Fruit fly (Drosophila melanogaster) whole organism, embryonic: ENCODE measurements around the gene UbcE2H.

Experiments used
- Awh ChIP-seq: fragments of 200-800 bp; sonication (Bioruptor generic); IDR thresholded peaks from 2 replicates; pipeline ENCODE4, ENCODE4 v1.3.6; 2022; ENCODE audit warnings: missing biosample characterization, missing genetic modification characterization
- Blimp-1 ChIP-seq: fragments of 200-800 bp; sonication (Bioruptor generic); optimal IDR thresholded peaks from 3 replicates; lab custom pipeline; 2018; ENCODE audit warnings: missing biosample characterization, missing genetic modification characterization, mild to moderate bottlenecking, moderate library complexity, missing genetic modification reagents
- CG10979 ChIP-seq: fragments of 200-800 bp; sonication (Bioruptor generic); optimal IDR thresholded peaks from 2 replicates; lab custom pipeline; 2018; ENCODE audit warnings: missing biosample characterization, mild to moderate bottlenecking, missing genetic modification characterization, moderate library complexity
- CG11560 ChIP-seq: fragments of 200-800 bp; sonication (Bioruptor generic); IDR thresholded peaks from 3 replicates; pipeline ENCODE4 v1.3.6; 2022; ENCODE audit warnings: missing biosample characterization, missing genetic modification characterization
- CG12104 ChIP-seq: fragments of 200-800 bp; sonication (Bioruptor generic); optimal IDR thresholded peaks from 3 replicates; lab custom pipeline; 2016; ENCODE audit warnings: missing biosample characterization, missing genetic modification characterization
- CG1233 ChIP-seq: fragments of 200-800 bp; sonication (Bioruptor generic); optimal IDR thresholded peaks from 4 replicates; lab custom pipeline; 2018; ENCODE audit warnings: missing biosample characterization, mild to moderate bottlenecking, missing genetic modification characterization
- CG13123 ChIP-seq: fragments of 200-800 bp; sonication (Bioruptor generic); optimal IDR thresholded peaks from 2 replicates; lab custom pipeline; 2016; ENCODE audit warnings: missing biosample characterization, missing genetic modification characterization
- CG14050 ChIP-seq: fragments of 200-800 bp; sonication (Bioruptor generic); IDR thresholded peaks from 3 replicates; pipeline ENCODE4 v1.3.6; 2022; ENCODE audit warnings: missing biosample characterization, missing genetic modification characterization
- CG15479 ChIP-seq: fragments of 200-800 bp; sonication (Bioruptor generic); optimal IDR thresholded peaks from 3 replicates; lab custom pipeline; 2019; ENCODE audit warnings: missing biosample characterization, mild to moderate bottlenecking, missing genetic modification characterization, moderate library complexity
- CG16815 ChIP-seq: fragments of 200-800 bp; sonication (Bioruptor generic); optimal IDR thresholded peaks from 3 replicates; lab custom pipeline; 2017; ENCODE audit warnings: missing biosample characterization, mild to moderate bottlenecking, missing genetic modification characterization
- CG17385 ChIP-seq: fragments of 200-800 bp; sonication (Bioruptor generic); optimal IDR thresholded peaks from 3 replicates; lab custom pipeline; 2018; ENCODE audit warnings: missing biosample characterization, mild to moderate bottlenecking, missing genetic modification characterization
- CG18476 ChIP-seq: fragments of 200-800 bp; sonication (Bioruptor generic); optimal IDR thresholded peaks from 2 replicates; lab custom pipeline; 2016; ENCODE audit warnings: missing biosample characterization, mild to moderate bottlenecking, missing genetic modification characterization
- CG18599 ChIP-seq: fragments of 200-800 bp; sonication (Bioruptor generic); optimal IDR thresholded peaks from 3 replicates; lab custom pipeline; 2017; ENCODE audit warnings: missing biosample characterization, missing genetic modification characterization, mild to moderate bottlenecking, moderate library complexity, missing genetic modification reagents
- CG2678 ChIP-seq: fragments of 200-800 bp; sonication (Bioruptor generic); optimal IDR thresholded peaks from 3 replicates; lab custom pipeline; 2019; ENCODE audit warnings: missing biosample characterization, mild to moderate bottlenecking, missing genetic modification characterization, moderate library complexity
- CG2875 ChIP-seq: fragments of 200-800 bp; sonication (Bioruptor generic); optimal IDR thresholded peaks from 2 replicates; lab custom pipeline; 2017; ENCODE audit warnings: missing biosample characterization, mild to moderate bottlenecking, missing genetic modification characterization, missing genetic modification reagents
- CG30403 ChIP-seq: fragments of 200-800 bp; sonication (Bioruptor generic); optimal IDR thresholded peaks from 3 replicates; lab custom pipeline; 2016; ENCODE audit warnings: missing biosample characterization, missing genetic modification characterization
- CG30431 ChIP-seq: fragments of 200-800 bp; sonication (Bioruptor generic); optimal IDR thresholded peaks from 2 replicates; lab custom pipeline; 2017; ENCODE audit warnings: missing biosample characterization, missing genetic modification characterization
- CG3726 ChIP-seq: fragments of 200-800 bp; sonication (Bioruptor generic); IDR thresholded peaks from 3 replicates; pipeline ENCODE4, ENCODE4 v1.3.6; 2022; ENCODE audit warnings: missing biosample characterization, missing genetic modification characterization
- CG4617 ChIP-seq: fragments of 200-800 bp; sonication (Bioruptor generic); optimal IDR thresholded peaks from 3 replicates; lab custom pipeline; 2016; ENCODE audit warnings: missing biosample characterization, missing genetic modification characterization, borderline replicate concordance
- CG4854 ChIP-seq: fragments of 200-800 bp; sonication (Bioruptor generic); optimal IDR thresholded peaks from 2 replicates; lab custom pipeline; 2016; ENCODE audit warnings: missing biosample characterization, missing genetic modification characterization, inconsistent platforms
- CG6683 ChIP-seq: fragments of 200-800 bp; sonication (Bioruptor generic); optimal IDR thresholded peaks from 2 replicates; lab custom pipeline; 2017; ENCODE audit warnings: missing biosample characterization, mild to moderate bottlenecking, missing genetic modification characterization, missing genetic modification reagents
- CG6689 ChIP-seq: fragments of 200-800 bp; sonication (Bioruptor generic); IDR thresholded peaks from 2 replicates; pipeline ENCODE4 v1.3.6; 2022; ENCODE audit warnings: missing biosample characterization, missing genetic modification characterization
- CG7987 ChIP-seq: fragments of 200-800 bp; sonication (Bioruptor generic); optimal IDR thresholded peaks from 2 replicates; lab custom pipeline; 2018; ENCODE audit warnings: missing biosample characterization, mild to moderate bottlenecking, missing genetic modification characterization, moderate library complexity
- CG8388 ChIP-seq: fragments of 200-800 bp; sonication (Bioruptor generic); optimal IDR thresholded peaks from 2 replicates; lab custom pipeline; 2019; ENCODE audit warnings: missing biosample characterization, mild to moderate bottlenecking, missing genetic modification characterization, moderate library complexity
- CG8478 ChIP-seq: fragments of >200 bp; optimal IDR thresholded peaks from 2 replicates; lab custom pipeline; 2018
- CoRest ChIP-seq: fragments of 200-800 bp; sonication (Bioruptor generic); optimal IDR thresholded peaks from 3 replicates; lab custom pipeline; 2018; ENCODE audit warnings: missing biosample characterization, mild to moderate bottlenecking, missing genetic modification characterization, moderate library complexity
- CrebB ChIP-seq: fragments of 200-800 bp; sonication (Bioruptor generic); optimal IDR thresholded peaks from 3 replicates; lab custom pipeline; 2018; ENCODE audit warnings: missing biosample characterization, mild to moderate bottlenecking, missing genetic modification characterization
- D19B ChIP-seq: fragments of 200-800 bp; sonication (Bioruptor generic); optimal IDR thresholded peaks from 2 replicates; lab custom pipeline; 2017; ENCODE audit warnings: missing biosample characterization, mild to moderate bottlenecking, missing genetic modification characterization
- Dip3 ChIP-seq: fragments of 200-800 bp; sonication (Bioruptor generic); optimal IDR thresholded peaks from 3 replicates; lab custom pipeline; 2016; ENCODE audit warnings: missing biosample characterization, missing genetic modification characterization
- Fer3 ChIP-seq: fragments of 200-800 bp; sonication (Bioruptor generic); optimal IDR thresholded peaks from 2 replicates; lab custom pipeline; 2018; ENCODE audit warnings: missing biosample characterization, mild to moderate bottlenecking, missing genetic modification characterization, moderate library complexity
- HHEX ChIP-seq: fragments of 200-800 bp; sonication (Bioruptor generic); optimal IDR thresholded peaks from 3 replicates; lab custom pipeline; 2017; ENCODE audit warnings: missing biosample characterization, mild to moderate bottlenecking, missing genetic modification characterization, missing genetic modification reagents
- Hey ChIP-seq: fragments of 200-800 bp; sonication (Bioruptor generic); optimal IDR thresholded peaks from 3 replicates; lab custom pipeline; 2018; ENCODE audit warnings: missing biosample characterization, mild to moderate bottlenecking, missing genetic modification characterization
- Hmx ChIP-seq: fragments of 200-800 bp; sonication (Bioruptor generic); optimal IDR thresholded peaks from 2 replicates; lab custom pipeline; 2016; ENCODE audit warnings: missing biosample characterization, missing genetic modification characterization
- Hr51 ChIP-seq, 2 experiments: fragments of 200-800 bp; sonication (Bioruptor generic); optimal IDR thresholded peaks; 2 replicates in 1 of 2; 3 replicates in 1 of 2; lab custom pipeline; 2016 to 2018; ENCODE audit warnings: missing biosample characterization in 2 of 2, missing genetic modification characterization in 2 of 2, mild to moderate bottlenecking in 1 of 2, moderate library complexity in 1 of 2
- NFAT ChIP-seq: fragments of 200-800 bp; sonication (Bioruptor generic); IDR thresholded peaks from 2 replicates; pipeline ENCODE4 v1.3.6; 2022; ENCODE audit warnings: missing biosample characterization, missing genetic modification characterization
- NfI ChIP-seq: fragments of 200-800 bp; sonication (Bioruptor generic); optimal IDR thresholded peaks from 3 replicates; lab custom pipeline; 2018; ENCODE audit warnings: missing biosample characterization, mild to moderate bottlenecking, missing genetic modification characterization, moderate library complexity
- abd-A ChIP-seq: fragments of 200-800 bp; sonication (Bioruptor generic); optimal IDR thresholded peaks from 3 replicates; lab custom pipeline; 2019; ENCODE audit warnings: missing biosample characterization, mild to moderate bottlenecking, missing genetic modification characterization, moderate library complexity
- bowl ChIP-seq: fragments of 200-800 bp; sonication (Bioruptor generic); IDR thresholded peaks from 2 replicates; pipeline ENCODE4 v1.3.6; 2022; ENCODE audit warnings: missing biosample characterization, missing genetic modification characterization
- bsh ChIP-seq, 2 experiments: fragments of 200-800 bp; sonication (Bioruptor generic); optimal IDR thresholded peaks; 2 replicates each; lab custom pipeline; 2017 to 2018; ENCODE audit warnings: mild to moderate bottlenecking in 2 of 2, missing biosample characterization in 2 of 2, missing genetic modification characterization in 2 of 2, moderate library complexity in 1 of 2
- btn ChIP-seq: fragments of 200-800 bp; sonication (Bioruptor generic); optimal IDR thresholded peaks from 2 replicates; lab custom pipeline; 2016; ENCODE audit warnings: missing biosample characterization, missing genetic modification characterization
- grn ChIP-seq: fragments of 200-800 bp; sonication (Bioruptor generic); optimal IDR thresholded peaks from 3 replicates; lab custom pipeline; 2017; ENCODE audit warnings: missing biosample characterization, missing genetic modification characterization
- nau ChIP-seq: fragments of 200-800 bp; sonication (Bioruptor generic); optimal IDR thresholded peaks from 3 replicates; lab custom pipeline; 2017; ENCODE audit warnings: missing biosample characterization, mild to moderate bottlenecking, missing genetic modification characterization, missing genetic modification reagents
- oc ChIP-seq: fragments of 200-800 bp; sonication (Bioruptor generic); optimal IDR thresholded peaks from 2 replicates; lab custom pipeline; 2018; ENCODE audit warnings: missing biosample characterization, mild to moderate bottlenecking, missing genetic modification characterization, moderate library complexity
- org-1 ChIP-seq: fragments of 200-800 bp; sonication (Bioruptor generic); optimal IDR thresholded peaks from 2 replicates; lab custom pipeline; 2017; ENCODE audit warnings: missing biosample characterization, missing genetic modification characterization
- pfk ChIP-seq: fragments of 200-800 bp; sonication (Bioruptor generic); optimal IDR thresholded peaks from 2 replicates; lab custom pipeline; 2018; ENCODE audit warnings: missing biosample characterization, mild to moderate bottlenecking, missing genetic modification characterization, moderate library complexity
- pros ChIP-seq: fragments of 200-800 bp; sonication (Bioruptor generic); optimal IDR thresholded peaks from 3 replicates; lab custom pipeline; 2019; ENCODE audit warnings: missing biosample characterization, mild to moderate bottlenecking, missing genetic modification characterization, moderate library complexity
- so ChIP-seq: fragments of 200-800 bp; sonication (Bioruptor generic); IDR thresholded peaks from 3 replicates; pipeline ENCODE4 v1.3.6; 2022; ENCODE audit warnings: missing biosample characterization, missing genetic modification characterization
- tgo ChIP-seq: fragments of 200-800 bp; sonication (Bioruptor generic); IDR thresholded peaks from 3 replicates; pipeline ENCODE4 v1.3.6; 2022; ENCODE audit warnings: missing biosample characterization, missing genetic modification characterization
- wor ChIP-seq: fragments of 200-800 bp; sonication (Bioruptor generic); IDR thresholded peaks from 2 replicates; pipeline ENCODE4 v1.3.6; 2022; ENCODE audit warnings: missing biosample characterization, missing genetic modification characterization
- zfh1 ChIP-seq: fragments of 200-800 bp; sonication (Bioruptor generic); IDR thresholded peaks from 3 replicates; pipeline ENCODE4 v1.3.6; 2022; ENCODE audit warnings: missing biosample characterization, missing genetic modification characterization

The UbcE2H gene

dm6 chrX:8143537-8143936 is 49.7 kb upstream of the UbcE2H start, which contains the start of gene CG17982 (continued):
- TF ChIP-seq CG15479 (GFP tag; lab: Kevin White, UChicago) (no peak), CG7987 (GFP tag; lab: Kevin White, UChicago) (peak; percentile 70), NfI (GFP tag; lab: Kevin White, UChicago) (peak; percentile 88), so (GFP tag; lab: Robert Waterston, UW) (peak; percentile 77; the same call in 2 of the 3 replicates), CG10979 (peak; percentile 76), CG4854 (peak; percentile 64), org-1 (GFP tag; lab: Kevin White, UChicago) (peak; percentile 68), CG12104 (GFP tag; lab: Kevin White, UChicago) (peak; percentile 69), tgo (peak; percentile 83), wor (GFP tag; lab: Robert Waterston, UW) (peak; percentile 46), CG11560 (tag; lab: Robert Waterston, UW) (peak; percentile 37; the same call in 1 of the 3 replicates), bsh (GFP tag; optimal IDR thresholded peaks at IDR 0.05; lab: Kevin White, UChicago) (peak; percentile 71 to 89), pros (peak; percentile 3), Dip3 (GFP tag; lab: Kevin White, UChicago) (peak; percentile 84), Hmx (GFP tag; lab: Kevin White, UChicago) (peak; percentile 53), CG8478 (lab: Kevin White, UChicago) (no peak), grn (GFP tag; lab: Kevin White, UChicago) (no peak), CG13123 (GFP tag; lab: Kevin White, UChicago) (peak; percentile 77), pfk (GFP tag; lab: Kevin White, UChicago) (peak; percentile 27), HHEX (GFP tag; lab: Kevin White, UChicago) (peak; percentile 76), Hr51 (GFP tag; optimal IDR thresholded peaks at IDR 0.05; lab: Kevin White, UChicago) (peak; percentile 58 to 87), Awh (GFP tag; lab: Robert Waterston, UW) (peak; percentile 53; the same call in 1 of the 2 replicates), CG16815 (GFP tag; lab: Kevin White, UChicago) (peak; percentile 47), CG6689 (GFP tag; lab: Robert Waterston, UW) (peak; percentile 87), CG3726 (GFP tag; lab: Robert Waterston, UW) (peak; percentile 68; the same call in 1 of the 3 replicates), Blimp-1 (no peak), CG4617 (GFP tag; lab: Kevin White, UChicago) (peak; percentile 61), CG30403 (peak; percentile 86), abd-A (no peak), CG18599 (GFP tag; lab: Kevin White, UChicago) (peak; percentile 87), Fer3 (tag; lab: Kevin White, UChicago) (peak; percentile 88), btn (GFP tag; lab: Kevin White, UChicago) (peak; percentile 73), CG2678 (tag; lab: Kevin White, UChicago) (peak; percentile 90), NFAT (GFP tag; lab: Robert Waterston, UW) (peak; percentile 66), CoRest (tag; lab: Kevin White, UChicago) (peak; percentile 86), CG1233 (GFP tag; lab: Kevin White, UChicago) (peak; percentile 83), CG17385 (GFP tag; lab: Kevin White, UChicago) (peak; percentile 81), bowl (GFP tag; lab: Robert Waterston, UW) (0 out of 2 replicates have a peak, but pooled peaks have one; percentile 27), CG14050 (GFP tag; lab: Robert Waterston, UW) (peak; percentile 71), Hey (no peak), CrebB (peak; percentile 75), nau (GFP tag; lab: Kevin White, UChicago) (no peak), CG6683 (GFP tag; lab: Kevin White, UChicago) (peak; percentile 32), CG30431 (GFP tag; lab: Kevin White, UChicago) (peak; percentile 12), zfh1 (GFP tag; lab: Robert Waterston, UW) (peak; percentile 85), CG2875 (GFP tag; lab: Kevin White, UChicago) (peak; percentile 58), CG8388 (GFP tag; lab: Kevin White, UChicago) (peak; percentile 79), oc (no peak), CG18476 (GFP tag; lab: Kevin White, UChicago) (peak; percentile 68), D19B (GFP tag; lab: Kevin White, UChicago) (no peak)
